Fruit fly (Drosophila melanogaster) Kc167 (cell line): ENCODE measurements around the gene btz.

Source experiments
- Myc ChIP-seq: fragments of >200 bp; optimal IDR thresholded peaks from 2 replicates; lab custom pipeline; 2017; ENCODE audit warnings: missing external identifiers
- Sin3A ChIP-seq: fragments of >200 bp; optimal IDR thresholded peaks from 2 replicates; lab custom pipeline; 2018; ENCODE audit warnings: missing external identifiers
- h ChIP-seq: fragments of >200 bp; optimal IDR thresholded peaks from 3 replicates; lab custom pipeline; 2018; ENCODE audit warnings: missing external identifiers
- insv ChIP-seq: fragments of >200 bp; optimal IDR thresholded peaks from 3 replicates; lab custom pipeline; 2018; ENCODE audit warnings: missing external identifiers
- psq ChIP-seq: fragments of >200 bp; optimal IDR thresholded peaks from 2 replicates; lab custom pipeline; 2017; ENCODE audit warnings: missing external identifiers
- ttk ChIP-seq: sonication (Bioruptor generic); optimal IDR thresholded peaks from 2 replicates; lab custom pipeline; 2017; ENCODE audit warnings: missing external identifiers

DNA sequence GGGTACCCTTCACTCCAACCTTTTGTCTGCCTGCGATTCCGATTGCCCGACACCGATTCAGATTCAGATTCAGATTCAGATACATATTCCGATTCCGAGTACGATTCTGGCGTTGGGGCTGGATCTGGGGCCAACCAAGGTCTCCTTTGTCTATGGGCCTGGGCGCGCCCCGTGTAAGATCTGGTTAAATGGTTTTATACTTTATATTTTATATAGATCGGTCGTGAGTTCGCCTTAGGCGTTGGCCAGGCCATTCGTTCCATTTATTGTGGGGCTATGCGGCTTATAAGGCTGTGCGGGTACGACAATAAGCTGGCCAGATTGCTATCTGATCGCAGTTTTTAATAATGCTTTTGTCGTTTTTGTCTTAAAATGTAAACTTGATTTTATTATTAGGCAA, 39.8 kb downstream of the btz start:
- TF ChIP-seq Myc (lab: Kevin White, UChicago) (no peak), h (lab: Kevin White, UChicago) (no peak), insv (lab: Kevin White, UChicago) (no peak), psq (no peak), Sin3A (lab: Kevin White, UChicago) (no peak), ttk (lab: Kevin White, UChicago) (no peak)
